Worm (Caenorhabditis elegans) whole organism, L3 larva: Measurements from ENCODE around the gene pfkb-1.2.

Experiments used
- ceh-82 ChIP-seq: fragments of 150-350 bp; optimal IDR thresholded peaks from 2 replicates; lab custom pipeline; 2014; ENCODE audit warnings: missing biosample characterization, missing genetic modification characterization
- elt-2 ChIP-seq: sonication (generic microtip); optimal IDR thresholded peaks from 2 replicates; lab custom pipeline; 2016; ENCODE audit warnings: missing genetic modification reagents, mild to moderate bottlenecking, missing genetic modification characterization, missing compliant biosample characterization
- mdl-1 ChIP-seq: fragments of 150-350 bp; optimal IDR thresholded peaks from 2 replicates; lab custom pipeline; 2014; ENCODE audit warnings: missing biosample characterization, missing genetic modification characterization
- mml-1 ChIP-seq: fragments of 150-350 bp; sonication (generic microtip); optimal IDR thresholded peaks from 3 replicates; lab custom pipeline; 2014; ENCODE audit warnings: missing biosample characterization, missing genetic modification characterization
- nhr-76 ChIP-seq: fragments of 150-350 bp; sonication (generic microtip); optimal IDR thresholded peaks from 5 replicates; lab custom pipeline; 2014; ENCODE audit warnings: missing biosample characterization, missing genetic modification characterization
- tbx-2 ChIP-seq: sonication (generic microtip); optimal IDR thresholded peaks from 2 replicates; lab custom pipeline; 2016; ENCODE audit warnings: mild to moderate bottlenecking, missing genetic modification characterization, missing compliant biosample characterization
- unc-39 ChIP-seq: sonication (generic microtip); optimal IDR thresholded peaks from 4 replicates; lab custom pipeline; 2017; ENCODE audit warnings: missing biosample characterization, missing genetic modification characterization

- TF ChIP-seq ceh-82 (tag; lab: Kevin White, UChicago) (no peak), mdl-1 (tag; lab: Kevin White, UChicago) (no peak), elt-2 (tag; lab: Kevin White, UChicago) (no peak), mml-1 (tag; lab: Kevin White, UChicago) (no peak), nhr-76 (tag; lab: Kevin White, UChicago) (no peak), tbx-2 (tag; lab: Kevin White, UChicago) (no peak), unc-39 (tag; lab: Kevin White, UChicago) (no peak)
Observed at ce11 chrIV:5902730-5903129, 39.0 kb upstream of the pfkb-1.2 start.
